Worm (Caenorhabditis elegans) whole organism, L3 larva: ENCODE measurements around the gene har-1.

ENCODE experiments used
- fkh-2 ChIP-seq: fragments of 150-350 bp; optimal IDR thresholded peaks from 2 replicates; lab custom pipeline; 2014; ENCODE audit warnings: missing biosample characterization, missing genetic modification reagents, missing genetic modification characterization
- mml-1 ChIP-seq: fragments of 150-350 bp; sonication (generic microtip); optimal IDR thresholded peaks from 3 replicates; lab custom pipeline; 2014; ENCODE audit warnings: missing biosample characterization, missing genetic modification characterization
- pqm-1 ChIP-seq: fragments of 150-350 bp; optimal IDR thresholded peaks from 2 replicates; lab custom pipeline; 2017; ENCODE audit warnings: missing biosample characterization, missing genetic modification characterization, inconsistent platforms
- snpc-4 ChIP-seq: fragments of 150-350 bp; optimal IDR thresholded peaks from 2 replicates; lab custom pipeline; 2014; ENCODE audit warnings: missing biosample characterization, missing genetic modification characterization
- unc-62 ChIP-seq: fragments of 150-350 bp; sonication (generic microtip); optimal IDR thresholded peaks from 4 replicates; lab custom pipeline; 2014; ENCODE audit warnings: missing biosample characterization, missing genetic modification reagents, missing genetic modification characterization
- ztf-11 ChIP-seq: fragments of 150-350 bp; optimal IDR thresholded peaks from 2 replicates; lab custom pipeline; 2014; ENCODE audit warnings: missing biosample characterization, missing genetic modification characterization

ce11 chrIII:4151548-4152104, at the start of gene har-1, which contains the start of gene wht-3:
- TF ChIP-seq fkh-2 (tag; lab: Kevin White, UChicago), result no peak
- TF ChIP-seq pqm-1 (tag; lab: Kevin White, UChicago), result no peak
- no peak for TF ChIP-seq unc-62 (GFP tag; lab: Kevin White, UChicago)
- TF ChIP-seq mml-1 (tag; lab: Kevin White, UChicago), result no peak
- no peak for TF ChIP-seq snpc-4 (tag; lab: Kevin White, UChicago)
- TF ChIP-seq ztf-11 (tag; lab: Kevin White, UChicago), result no peak
